Worm (Caenorhabditis elegans): ENCODE data around the gene Y9C12A.1.

DNA sequence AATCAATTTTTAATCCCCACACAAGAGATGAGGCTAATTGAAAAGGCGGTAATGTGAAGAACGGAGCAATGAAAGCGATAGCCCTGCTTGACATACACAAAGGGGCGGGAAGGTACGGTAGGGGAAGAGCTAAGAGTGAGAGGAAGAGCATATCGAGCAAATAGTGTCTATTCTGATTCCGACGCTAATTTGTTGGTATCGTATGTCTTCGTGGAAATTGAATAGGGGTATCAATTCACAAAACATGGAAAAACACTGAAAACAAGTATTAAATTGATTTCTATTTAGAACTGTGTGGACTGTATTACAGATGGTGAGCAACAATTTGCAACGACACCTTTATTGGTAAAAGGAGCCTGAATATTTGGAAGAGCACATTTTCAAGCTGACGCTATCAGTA is 45.7 kb downstream of the Y9C12A.1 start, which contains the start of gene pha-2:
- TF ChIP-seq snpc-4 (GFP tag; optimal IDR thresholded peaks at IDR 0.05) (no peak), snpc-4 (tag; optimal IDR thresholded peaks at IDR 0.05) (no peak), lin-35 (GFP tag; optimal IDR thresholded peaks at IDR 0.05) (no peak), tlf-1 (GFP tag; optimal IDR thresholded peaks at IDR 0.05) (no peak), C06A6.2 (GFP tag; conservative IDR thresholded peaks at IDR 0.05) (no peak), mes-4 (tag; optimal IDR thresholded peaks at IDR 0.05) (no peak), F23B12.7 (tag; optimal IDR thresholded peaks at IDR 0.05; ENCODE audit: insufficient read depth) (no peak), unc-130 (GFP tag; optimal IDR thresholded peaks at IDR 0.05) (no peak), tbp1 (GFP tag; optimal IDR thresholded peaks at IDR 0.05) (no peak), chd-7 (tag; optimal IDR thresholded peaks at IDR 0.05) (no peak), rpc-1 (optimal IDR thresholded peaks at IDR 0.05) (no peak), rpc-1 (tag; optimal IDR thresholded peaks at IDR 0.05) (no peak), nhr-90 (tag; optimal IDR thresholded peaks at IDR 0.05) (no peak)

Data from whole organism, young adult.